Worm (Caenorhabditis elegans): ENCODE measurements around the gene T07F10.5.

The T07F10.5 gene

ce11 chrV:12869948-12870347, 4.2 kb downstream of the T07F10.5 start, which contains the start of gene T07F10.3 (continued):
- TF ChIP-seq egl-18 (GFP tag; IDR thresholded peaks at IDR 0.05) (no peak), lin-54 (GFP tag; optimal IDR thresholded peaks at IDR 0.05) (peak; percentile 95), B0261.1 (tag; optimal IDR thresholded peaks at IDR 0.05) (peak; percentile 23), hmg-20 (GFP tag; IDR thresholded peaks at IDR 0.05) (peak; percentile 81), zfh-2 (GFP tag; conservative IDR thresholded peaks at IDR 0.05) (no peak), nhr-120 (GFP tag; IDR thresholded peaks at IDR 0.05) (no peak), F55B11.4 (tag; optimal IDR thresholded peaks at IDR 0.05; ENCODE audit: borderline replicate concordance, insufficient read depth) (no peak), F10E7.11 (tag; optimal IDR thresholded peaks at IDR 0.05) (peak; percentile 76), dox-1 (GFP tag; IDR thresholded peaks at IDR 0.05) (peak; percentile 90), B0019.2 (GFP tag; conservative IDR thresholded peaks at IDR 0.05) (no peak), ztf-18 (tag; optimal IDR thresholded peaks at IDR 0.05) (no peak), F49E8.2 (tag; optimal IDR thresholded peaks at IDR 0.05; ENCODE audit: insufficient read depth) (no peak), ceh-91 (GFP tag; IDR thresholded peaks at IDR 0.05) (peak; percentile 48; the same call in 1 of the 2 replicates), cebp-1 (GFP tag; IDR thresholded peaks at IDR 0.05) (0 out of 2 replicates have a peak, but pooled peaks have one; percentile 15), cebp-1 (tag; optimal IDR thresholded peaks at IDR 0.05) (peak; percentile 49), F57C9.4 (tag; optimal IDR thresholded peaks at IDR 0.05) (peak; percentile 15), lin-26 (GFP tag; IDR thresholded peaks at IDR 0.05) (no peak), madf-3 (GFP tag; IDR thresholded peaks at IDR 0.05) (peak; percentile 90), F22D6.2 (tag; optimal IDR thresholded peaks at IDR 0.05) (peak; percentile 77), aptf-2 (GFP tag; conservative IDR thresholded peaks at IDR 0.05) (0 out of 2 replicates have a peak, but pooled peaks have one; percentile 69), akir-1 (GFP tag; optimal IDR thresholded peaks at IDR 0.05) (peak; percentile 55), hrde-1 (tag; optimal IDR thresholded peaks at IDR 0.05; ENCODE audit: borderline replicate concordance) (peak; percentile 36), gei-17 (GFP tag; optimal IDR thresholded peaks at IDR 0.05) (peak; percentile 3), dpl-1 (GFP tag; optimal IDR thresholded peaks at IDR 0.05) (peak; percentile 74), K12H6.12 (tag; optimal IDR thresholded peaks at IDR 0.05) (peak; percentile 60), Y53F4B.3 (GFP tag; IDR thresholded peaks at IDR 0.05) (no peak), hlh-12 (tag; optimal IDR thresholded peaks at IDR 0.05) (peak; percentile 9), sptf-2 (GFP tag; optimal IDR thresholded peaks at IDR 0.05) (no peak), nfyb-1 (GFP tag; IDR thresholded peaks at IDR 0.05) (0 out of 2 replicates have a peak, but pooled peaks have one; percentile 60), cebp-2 (GFP tag; IDR thresholded peaks at IDR 0.05) (no peak), nhr-27 (tag; optimal IDR thresholded peaks at IDR 0.05) (no peak), B0336.3 (GFP tag; IDR thresholded peaks at IDR 0.05) (0 out of 2 replicates have a peak, but pooled peaks have one; percentile 46), C06A6.2 (GFP tag; conservative IDR thresholded peaks at IDR 0.05) (0 out of 2 replicates have a peak, but pooled peaks have one; percentile 19), snpc-1.3 (tag; optimal IDR thresholded peaks at IDR 0.05; ENCODE audit: insufficient read depth) (peak; percentile 15), F37B4.10 (GFP tag; IDR thresholded peaks at IDR 0.05) (no peak), T26A5.8 (tag; optimal IDR thresholded peaks at IDR 0.05) (no peak), ztf-6 (GFP tag; IDR thresholded peaks at IDR 0.05) (0 out of 2 replicates have a peak, but pooled peaks have one; percentile 40), ztf-28 (GFP tag; IDR thresholded peaks at IDR 0.05) (peak; percentile 78; the same call in 1 of the 2 replicates), unc-130 (GFP tag; optimal IDR thresholded peaks at IDR 0.05) (peak; percentile 95), K11D2.4 (GFP tag; IDR thresholded peaks at IDR 0.05) (peak; percentile 78), let-607 (tag; optimal IDR thresholded peaks at IDR 0.05) (peak in 1 of 2 experiments; percentile 82), tbp1 (GFP tag; optimal IDR thresholded peaks at IDR 0.05) (peak; percentile 48), zim-3 (tag; optimal IDR thresholded peaks at IDR 0.05) (peak; percentile 48), ceh-40 (GFP tag; IDR thresholded peaks at IDR 0.05) (peak; percentile 58; the same call in 1 of the 2 replicates), xnd-1 (tag; optimal IDR thresholded peaks at IDR 0.05) (peak; percentile 30), atf-7 (tag; optimal IDR thresholded peaks at IDR 0.05) (peak; percentile 57), let-526 (GFP tag; IDR thresholded peaks at IDR 0.05) (peak; percentile 84), C17E4.6 (GFP tag; IDR thresholded peaks at IDR 0.05) (no peak)
